Fruit fly (Drosophila melanogaster): Measurements from ENCODE around the gene RpL34a.

Gene RpL34a

dm6 chr3R:26056381-26056780 lies 2.7 kb downstream of the RpL34a start, which contains the start of the genes Sld5 and CG14543 (continued):
- TF ChIP-seq Bteb2 (GFP tag; optimal IDR thresholded peaks at IDR 0.05) (no peak), GATAe (GFP tag; conservative IDR thresholded peaks at IDR 0.05) (no peak), Ets97D (GFP tag; optimal IDR thresholded peaks at IDR 0.05) (peak; percentile 91), Optix (GFP tag; IDR thresholded peaks at IDR 0.05) (no peak), shn (GFP tag; optimal IDR thresholded peaks at IDR 0.05) (no peak), CG2120 (GFP tag; optimal IDR thresholded peaks at IDR 0.05) (peak; percentile 33), dmrt11E (tag; optimal IDR thresholded peaks at IDR 0.05) (no peak), CG3726 (GFP tag; IDR thresholded peaks at IDR 0.05) (no peak), Gsc (GFP tag; IDR thresholded peaks at IDR 0.05) (no peak), scrt (GFP tag; optimal IDR thresholded peaks at IDR 0.05) (no peak), ind (GFP tag; optimal IDR thresholded peaks at IDR 0.05) (no peak), E2f1 (GFP tag; IDR thresholded peaks at IDR 0.05) (peak; percentile 42; the same call in 1 of the 2 replicates), CG4820 (GFP tag; optimal IDR thresholded peaks at IDR 0.05) (no peak), CG7357 (GFP tag; IDR thresholded peaks at IDR 0.05) (no peak), Nf-YC (tag; optimal IDR thresholded peaks at IDR 0.05) (peak; percentile 12), CG10462 (GFP tag; optimal IDR thresholded peaks at IDR 0.05) (no peak), Trl (optimal IDR thresholded peaks at IDR 0.05) (no peak), Trl (GFP tag; optimal IDR thresholded peaks at IDR 0.05) (peak; percentile 30), Asciz (GFP tag; optimal IDR thresholded peaks at IDR 0.05) (no peak), caup (GFP tag; optimal IDR thresholded peaks at IDR 0.05; ENCODE audit: severe bottlenecking) (peak; percentile 36), kah (GFP tag; optimal IDR thresholded peaks at IDR 0.05) (no peak), pho (GFP tag; optimal IDR thresholded peaks at IDR 0.05) (no peak), bsh (GFP tag; optimal IDR thresholded peaks at IDR 0.05) (no peak), abd-A (tag; optimal IDR thresholded peaks at IDR 0.05) (no peak), HLH3B (GFP tag; IDR thresholded peaks at IDR 0.05) (no peak), gro (GFP tag; optimal IDR thresholded peaks at IDR 0.05) (peak; percentile 80), CG10431 (GFP tag; optimal IDR thresholded peaks at IDR 0.05) (no peak), CG5180 (GFP tag; optimal IDR thresholded peaks at IDR 0.05) (no peak), CG9727 (GFP tag; optimal IDR thresholded peaks at IDR 0.05) (no peak), TFAM (GFP tag; optimal IDR thresholded peaks at IDR 0.05) (no peak), CG8765 (GFP tag; IDR thresholded peaks at IDR 0.05) (no peak), CG3163 (GFP tag; optimal IDR thresholded peaks at IDR 0.05) (no peak), Bgb (GFP tag; IDR thresholded peaks at IDR 0.05; ENCODE audit: partially characterized antibody) (peak; percentile 36; the same call in 1 of the 2 replicates), Atf-2 (GFP tag; optimal IDR thresholded peaks at IDR 0.05) (no peak), chif (GFP tag; optimal IDR thresholded peaks at IDR 0.05) (no peak), Opbp (GFP tag; IDR thresholded peaks at IDR 0.05; ENCODE audit: partially characterized antibody) (no peak), CG7271 (tag; optimal IDR thresholded peaks at IDR 0.05) (no peak), CG6683 (GFP tag; optimal IDR thresholded peaks at IDR 0.05) (no peak), twi (tag; optimal IDR thresholded peaks at IDR 0.05) (no peak), CG1529 (GFP tag; optimal IDR thresholded peaks at IDR 0.05) (no peak), CG7928 (GFP tag; optimal IDR thresholded peaks at IDR 0.05) (no peak), Nf-YA (GFP tag; IDR thresholded peaks at IDR 0.05) (no peak), dan (GFP tag; IDR thresholded peaks at IDR 0.05) (no peak), Dip3 (GFP tag; optimal IDR thresholded peaks at IDR 0.05) (no peak), CG5953 (GFP tag; IDR thresholded peaks at IDR 0.05) (no peak), gfzf (GFP tag; optimal IDR thresholded peaks at IDR 0.05) (no peak), vnd (GFP tag; IDR thresholded peaks at IDR 0.05; ENCODE audit: partially characterized antibody) (no peak), CG8478 (optimal IDR thresholded peaks at IDR 0.05) (no peak), CTCF (GFP tag; optimal IDR thresholded peaks at IDR 0.05) (no peak), prd (optimal IDR thresholded peaks at IDR 0.05) (no peak), prd (GFP tag; IDR thresholded peaks at IDR 0.05) (no peak), CG6813 (GFP tag; optimal IDR thresholded peaks at IDR 0.05) (peak; percentile 1), CG2712 (tag; optimal IDR thresholded peaks at IDR 0.05) (no peak)
